Fruit fly (Drosophila melanogaster): Measurements from ENCODE around the gene ed.

Gene ed

DNA sequence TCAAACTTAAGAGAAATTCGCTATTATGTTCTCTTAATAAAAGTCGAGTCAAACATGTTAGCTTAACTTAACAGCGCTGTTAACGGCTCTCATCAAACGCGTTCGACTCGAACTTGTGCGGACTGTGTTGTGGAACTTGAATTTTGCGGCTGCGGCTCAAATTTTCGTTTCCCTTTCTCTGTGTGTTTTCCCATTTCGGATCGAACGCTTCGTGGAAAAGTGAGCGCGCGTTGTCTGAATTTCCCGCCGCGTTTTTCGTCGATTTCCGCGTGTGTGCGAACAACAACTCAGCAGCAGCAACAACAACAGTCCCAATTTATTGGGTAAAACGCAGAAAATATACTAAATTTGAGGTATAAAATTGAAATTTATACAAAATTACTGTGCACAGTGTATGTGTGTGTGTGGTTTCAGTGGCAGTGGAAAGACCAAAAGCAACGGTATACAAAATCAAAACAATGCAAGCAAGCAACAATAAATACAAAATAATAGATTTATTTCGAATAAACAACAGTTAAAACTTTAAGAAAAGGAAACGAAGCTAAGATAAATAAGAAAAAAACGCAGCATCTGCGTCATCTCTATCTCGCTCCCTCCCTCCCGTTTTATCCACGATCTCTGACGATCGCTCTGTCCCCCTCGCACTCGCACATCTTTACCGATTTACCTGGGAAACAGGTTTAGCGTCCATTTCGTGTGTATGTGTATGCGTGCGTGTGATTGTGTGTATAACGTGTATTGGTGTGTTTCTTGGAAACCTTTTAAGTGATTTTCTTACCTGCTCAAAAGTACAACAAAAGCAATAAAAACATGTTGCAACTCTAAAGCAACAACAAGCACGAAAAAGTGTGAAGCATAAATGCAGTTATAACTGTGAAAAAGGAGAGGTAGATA lies at the start of gene ed:
TSS of gene ed (plus strand) at position 175 of the 894 bp plus-strand sequence.
- TF ChIP-seq Ets96B (tag; optimal IDR thresholded peaks at IDR 0.05): no peak
- peak; percentile 20 for TF ChIP-seq Eip78C (GFP tag)
- TF ChIP-seq CG6163 (GFP tag; IDR thresholded peaks at IDR 0.05): peak; percentile 58; the same call in 2 of the 3 replicates
- peak; percentile 70 for TF ChIP-seq svp (GFP tag)
- no peak for TF ChIP-seq Smox (GFP tag; optimal IDR thresholded peaks at IDR 0.05)
- TF ChIP-seq CG6808 (GFP tag; optimal IDR thresholded peaks at IDR 0.05): peak; percentile 16
- peak; percentile 27 for TF ChIP-seq Sox14 (GFP tag; optimal IDR thresholded peaks at IDR 0.05)
- TF ChIP-seq Blimp-1 (GFP tag; optimal IDR thresholded peaks at IDR 0.05): no peak
- peak; percentile 78 for TF ChIP-seq fkh (GFP tag; optimal IDR thresholded peaks at IDR 0.05)
- peak; percentile 37 for TF ChIP-seq Eip75B (GFP tag; optimal IDR thresholded peaks at IDR 0.05)
- TF ChIP-seq eg (GFP tag; IDR thresholded peaks at IDR 0.05): peak; percentile 12; the same call in 1 of the 3 replicates
- TF ChIP-seq topi (GFP tag; optimal IDR thresholded peaks at IDR 0.05): no peak

DNA sequence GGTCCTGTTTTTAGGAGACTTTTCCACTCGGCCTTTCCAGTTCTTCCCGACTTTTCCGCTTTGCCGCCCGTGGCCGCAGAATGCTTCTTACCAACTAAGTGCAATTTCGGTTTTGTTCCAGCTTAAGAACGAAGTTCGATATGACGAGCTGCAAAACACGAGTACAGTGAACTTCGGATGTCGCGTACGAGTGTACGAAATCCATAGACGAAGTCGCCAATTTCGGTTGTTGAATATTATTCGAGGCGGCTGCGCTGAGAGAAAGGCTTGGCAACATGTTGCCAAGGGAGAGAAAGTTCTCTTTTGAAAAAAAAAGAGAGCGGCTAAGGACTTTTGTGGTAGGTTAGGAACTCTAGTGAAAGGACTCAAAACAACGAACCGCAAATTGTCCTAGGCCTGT lies 39.5 kb upstream of the ed start, which contains the start of gene fred:
TSS of gene fred (minus strand) at position 76 of the 400 bp plus-strand sequence.
- no peak for TF ChIP-seq Eip93F (GFP tag; optimal IDR thresholded peaks at IDR 0.05)
- no peak for TF ChIP-seq CG1621 (tag; optimal IDR thresholded peaks at IDR 0.05)
- no peak for TF ChIP-seq Met (GFP tag; optimal IDR thresholded peaks at IDR 0.05)

- TF ChIP-seq vri (GFP tag; optimal IDR thresholded peaks at IDR 0.05) (no peak), CG8319 (GFP tag; optimal IDR thresholded peaks at IDR 0.05) (no peak), ss (GFP tag; optimal IDR thresholded peaks at IDR 0.05) (no peak), CG15336 (GFP tag; IDR thresholded peaks at IDR 0.05) (no peak), Eip75B (GFP tag; optimal IDR thresholded peaks at IDR 0.05) (no peak), achi (GFP tag; optimal IDR thresholded peaks at IDR 0.05) (no peak), Sox15 (GFP tag; optimal IDR thresholded peaks at IDR 0.05) (no peak), CG11294 (GFP tag; IDR thresholded peaks at IDR 0.05) (no peak), Eip93F (GFP tag; optimal IDR thresholded peaks at IDR 0.05) (no peak), dac (GFP tag; optimal IDR thresholded peaks at IDR 0.05) (no peak), cyc (GFP tag; optimal IDR thresholded peaks at IDR 0.05) (no peak), Sox14 (GFP tag; optimal IDR thresholded peaks at IDR 0.05) (no peak), CG3919 (GFP tag; optimal IDR thresholded peaks at IDR 0.05) (no peak), CG31627 (GFP tag; optimal IDR thresholded peaks at IDR 0.05) (no peak), CG4318 (GFP tag; optimal IDR thresholded peaks at IDR 0.05) (no peak), Ets96B (tag; optimal IDR thresholded peaks at IDR 0.05) (no peak), CG6792 (GFP tag; optimal IDR thresholded peaks at IDR 0.05) (no peak), eg (GFP tag; IDR thresholded peaks at IDR 0.05) (no peak), CG7368 (GFP tag; optimal IDR thresholded peaks at IDR 0.05) (no peak), CG8119 (GFP tag; IDR thresholded peaks at IDR 0.05) (no peak)
Measured at dm6 chr2L:3999718-4000117, 31.5 kb upstream of the ed start, which contains the start of gene CG43797. TSS of gene CG43797 (plus strand) at chr2L:4000018.

DNA sequence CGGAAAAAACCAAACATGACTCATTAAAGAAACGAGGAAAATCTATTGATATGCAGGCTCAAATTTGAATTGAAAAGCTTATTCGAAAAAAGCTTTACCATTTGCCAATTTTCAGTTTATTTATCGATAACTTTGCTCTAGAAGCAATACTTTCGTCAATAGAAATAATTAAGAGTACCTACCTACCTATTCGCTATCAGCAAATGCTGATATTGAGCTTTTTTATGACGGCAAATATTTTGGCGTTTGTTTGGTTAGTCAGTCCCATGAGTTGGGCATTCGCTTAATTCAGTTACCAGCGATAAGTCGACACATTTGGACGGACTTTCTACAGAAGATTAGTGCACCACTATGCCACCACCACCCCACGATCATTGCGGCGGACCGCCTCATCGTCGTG lies 27.4 kb upstream of the ed start, which contains the start of gene CG34176:
TSS of gene CG34176 (plus strand) at position 301 of the 400 bp plus-strand sequence.
- TF ChIP-seq CG11762 (GFP tag; optimal IDR thresholded peaks at IDR 0.05; ENCODE audit: insufficient read depth) (no peak), eg (GFP tag; IDR thresholded peaks at IDR 0.05) (no peak), CG7368 (GFP tag; optimal IDR thresholded peaks at IDR 0.05) (no peak), Ets96B (tag; optimal IDR thresholded peaks at IDR 0.05) (no peak), vri (GFP tag; optimal IDR thresholded peaks at IDR 0.05) (no peak), Gug (GFP tag; IDR thresholded peaks at IDR 0.05) (no peak), pdm3 (GFP tag; optimal IDR thresholded peaks at IDR 0.05) (no peak), Hr38 (GFP tag; optimal IDR thresholded peaks at IDR 0.05) (no peak), lz (GFP tag; optimal IDR thresholded peaks at IDR 0.05) (no peak), CG32006 (GFP tag; optimal IDR thresholded peaks at IDR 0.05) (no peak), Hr4 (GFP tag; optimal IDR thresholded peaks at IDR 0.05) (no peak), CG11294 (GFP tag; IDR thresholded peaks at IDR 0.05) (no peak), acj6 (GFP tag; optimal IDR thresholded peaks at IDR 0.05) (no peak), CG8632 (GFP tag; optimal IDR thresholded peaks at IDR 0.05) (no peak)

Measured in whole organism, prepupa.